Worm (Caenorhabditis elegans) whole organism, L3 larva: ENCODE data around the gene Y50D7A.3.

Experiments used
- aly-2 ChIP-seq: fragments of 150-350 bp; optimal IDR thresholded peaks from 2 replicates; lab custom pipeline; 2014; ENCODE audit warnings: missing biosample characterization, missing genetic modification characterization
- egl-27 ChIP-seq: sonication (generic microtip); optimal IDR thresholded peaks from 4 replicates; lab custom pipeline; 2017; ENCODE audit warnings: missing biosample characterization, missing genetic modification reagents, missing genetic modification characterization
- elt-3 ChIP-seq, 3 experiments: fragments of 150-350 bp in 1 of 3; sonication (generic microtip) in 2 of 3; optimal IDR thresholded peaks; 2 replicates in 2 of 3; 4 replicates in 1 of 3; lab custom pipeline; 2014 to 2017; ENCODE audit warnings: missing biosample characterization in 3 of 3, missing genetic modification characterization in 3 of 3
- fkh-10 ChIP-seq: sonication (generic microtip); optimal IDR thresholded peaks from 2 replicates; lab custom pipeline; 2017; ENCODE audit warnings: missing biosample characterization, missing genetic modification reagents, missing genetic modification characterization
- fkh-2 ChIP-seq: fragments of 150-350 bp; optimal IDR thresholded peaks from 2 replicates; lab custom pipeline; 2014; ENCODE audit warnings: missing biosample characterization, missing genetic modification reagents, missing genetic modification characterization
- hmg-11 ChIP-seq: sonication (generic microtip); optimal IDR thresholded peaks from 2 replicates; lab custom pipeline; 2016; ENCODE audit warnings: missing genetic modification characterization, missing compliant biosample characterization
- lin-39 ChIP-seq: fragments of 150-350 bp; optimal IDR thresholded peaks from 2 replicates; lab custom pipeline; 2018; ENCODE audit warnings: missing biosample characterization, missing genetic modification reagents, missing genetic modification characterization
- nhr-237 ChIP-seq: fragments of 150-350 bp; optimal IDR thresholded peaks from 2 replicates; lab custom pipeline; 2014; ENCODE audit warnings: missing biosample characterization, missing genetic modification characterization
- nhr-76 ChIP-seq: fragments of 150-350 bp; sonication (generic microtip); optimal IDR thresholded peaks from 5 replicates; lab custom pipeline; 2014; ENCODE audit warnings: missing biosample characterization, missing genetic modification characterization
- nhr-77 ChIP-seq: fragments of 150-350 bp; optimal IDR thresholded peaks from 2 replicates; lab custom pipeline; 2014; ENCODE audit warnings: missing biosample characterization, missing genetic modification characterization
- sea-2 ChIP-seq: fragments of 150-350 bp; sonication (generic microtip); optimal IDR thresholded peaks from 4 replicates; lab custom pipeline; 2014; ENCODE audit warnings: missing biosample characterization, missing genetic modification reagents, missing genetic modification characterization
- skn-1 ChIP-seq: fragments of 150-350 bp; optimal IDR thresholded peaks from 2 replicates; lab custom pipeline; 2014; ENCODE audit warnings: missing biosample characterization, missing genetic modification characterization
- snpc-4 ChIP-seq: fragments of 150-350 bp; optimal IDR thresholded peaks from 2 replicates; lab custom pipeline; 2014; ENCODE audit warnings: missing biosample characterization, missing genetic modification characterization
- unc-62 ChIP-seq: fragments of 150-350 bp; sonication (generic microtip); optimal IDR thresholded peaks from 4 replicates; lab custom pipeline; 2014; ENCODE audit warnings: missing biosample characterization, missing genetic modification reagents, missing genetic modification characterization

Gene Y50D7A.3

ce11 chrIII:311174-311573, 56.8 kb downstream of the Y50D7A.3 start:
- TF ChIP-seq fkh-2 (tag; lab: Kevin White, UChicago) (no peak), egl-27 (no peak), fkh-10 (GFP tag; lab: Kevin White, UChicago) (no peak), nhr-77 (no peak), hmg-11 (tag; lab: Kevin White, UChicago) (peak; percentile 2)

ce11 chrIII:312873-313272, 58.5 kb downstream of the Y50D7A.3 start:
- TF ChIP-seq nhr-237 (tag; lab: Kevin White, UChicago), result no peak
- TF ChIP-seq lin-39 (tag; lab: Kevin White, UChicago), result no peak
- TF ChIP-seq sea-2 (GFP tag; lab: Kevin White, UChicago), result no peak
- no peak for TF ChIP-seq unc-62 (GFP tag; lab: Kevin White, UChicago)
- TF ChIP-seq egl-27, result peak; percentile 45
- no peak for TF ChIP-seq aly-2 (tag; lab: Kevin White, UChicago)
- peak; percentile 7 for TF ChIP-seq skn-1
- TF ChIP-seq elt-3 (tag; optimal IDR thresholded peaks at IDR 0.05; lab: Kevin White, UChicago), result no peak
- TF ChIP-seq nhr-76 (tag; lab: Kevin White, UChicago), result no peak
- TF ChIP-seq snpc-4, result no peak
